Fruit fly (Drosophila melanogaster): ENCODE measurements around the gene sta.

sta gene

dm6 chrX:1512753-1513226 lies 29.6 kb upstream of the sta start, which contains the start of gene CG14795 (continued):
- peak; percentile 67 for TF ChIP-seq NC2β (GFP tag; optimal IDR thresholded peaks at IDR 0.05)
- TF ChIP-seq hbn (GFP tag; IDR thresholded peaks at IDR 0.05; ENCODE audit: partially characterized antibody): peak; percentile 98
- no peak for TF ChIP-seq vfl (GFP tag; optimal IDR thresholded peaks at IDR 0.05)
- peak; percentile 29 for TF ChIP-seq YL-1 (GFP tag; optimal IDR thresholded peaks at IDR 0.05)
- peak; percentile 59 for TF ChIP-seq CG2712 (tag; optimal IDR thresholded peaks at IDR 0.05)
- TF ChIP-seq nom (GFP tag; optimal IDR thresholded peaks at IDR 0.05): no peak
- TF ChIP-seq cwo (GFP tag; optimal IDR thresholded peaks at IDR 0.05): no peak
- TF ChIP-seq MBD-R2 (GFP tag; IDR thresholded peaks at IDR 0.05): peak; percentile 57
- peak; percentile 75 for TF ChIP-seq CG14710 (tag; optimal IDR thresholded peaks at IDR 0.05)
- no peak for TF ChIP-seq gem (tag; optimal IDR thresholded peaks at IDR 0.05)
- no peak for TF ChIP-seq Ravus (GFP tag; IDR thresholded peaks at IDR 0.05)
- TF ChIP-seq Atf-2 (GFP tag; optimal IDR thresholded peaks at IDR 0.05): no peak
- TF ChIP-seq CG1233 (GFP tag; optimal IDR thresholded peaks at IDR 0.05): no peak
- TF ChIP-seq Ets97D (GFP tag; optimal IDR thresholded peaks at IDR 0.05): peak; percentile 97
- no peak for TF ChIP-seq CG4404 (GFP tag; IDR thresholded peaks at IDR 0.05)
- peak; percentile 85 for TF ChIP-seq vvl (GFP tag; IDR thresholded peaks at IDR 0.05)
- TF ChIP-seq hkb (optimal IDR thresholded peaks at IDR 0.05): peak; percentile 65
- TF ChIP-seq hkb (GFP tag; IDR thresholded peaks at IDR 0.05): no peak
- TF ChIP-seq Doc2 (GFP tag; IDR thresholded peaks at IDR 0.05): no peak
- TF ChIP-seq Xrp1 (GFP tag; IDR thresholded peaks at IDR 0.05): peak; percentile 41; the same call in 1 of the 2 replicates
- TF ChIP-seq Hsf (GFP tag; optimal IDR thresholded peaks at IDR 0.05): peak; percentile 37
- TF ChIP-seq CG9727 (GFP tag; optimal IDR thresholded peaks at IDR 0.05): peak; percentile 25
- no peak for TF ChIP-seq CG6254 (GFP tag; optimal IDR thresholded peaks at IDR 0.05)
- no peak for TF ChIP-seq CG6689 (GFP tag; IDR thresholded peaks at IDR 0.05)
- TF ChIP-seq Oaz (GFP tag; IDR thresholded peaks at IDR 0.05): no peak
- no peak for TF ChIP-seq Bteb2 (GFP tag; optimal IDR thresholded peaks at IDR 0.05)
- TF ChIP-seq sd (tag; optimal IDR thresholded peaks at IDR 0.05): peak; percentile 67
- no peak for TF ChIP-seq Fer2 (tag; optimal IDR thresholded peaks at IDR 0.05)
- peak; percentile 6 for TF ChIP-seq CG15269 (tag; optimal IDR thresholded peaks at IDR 0.05)
- peak; percentile 88 for TF ChIP-seq HmgZ (tag; optimal IDR thresholded peaks at IDR 0.05)
- no peak for TF ChIP-seq Hmx (GFP tag; optimal IDR thresholded peaks at IDR 0.05)
- TF ChIP-seq chm (GFP tag; IDR thresholded peaks at IDR 0.05): no peak
- TF ChIP-seq Tbp (GFP tag; optimal IDR thresholded peaks at IDR 0.05): no peak
- peak; percentile 45 for TF ChIP-seq CG13424 (tag; optimal IDR thresholded peaks at IDR 0.05)
- peak; percentile 75 for TF ChIP-seq gro (GFP tag; optimal IDR thresholded peaks at IDR 0.05)
- TF ChIP-seq Hr51 (GFP tag; optimal IDR thresholded peaks at IDR 0.05): peak in 1 of 2 experiments; percentile 28
- peak; percentile 8 for TF ChIP-seq dmrt11E (tag; optimal IDR thresholded peaks at IDR 0.05)
- peak; percentile 94 for TF ChIP-seq Dp (GFP tag; optimal IDR thresholded peaks at IDR 0.05)
- no peak for TF ChIP-seq az2 (GFP tag; optimal IDR thresholded peaks at IDR 0.05)
- TF ChIP-seq Atf3 (GFP tag; optimal IDR thresholded peaks at IDR 0.05): peak; percentile 8
- TF ChIP-seq oc (tag; optimal IDR thresholded peaks at IDR 0.05): peak; percentile 6
- TF ChIP-seq E2f2 (GFP tag; IDR thresholded peaks at IDR 0.05): peak; percentile 92
- TF ChIP-seq tin (GFP tag; optimal IDR thresholded peaks at IDR 0.05): peak; percentile 12
- TF ChIP-seq Ets65A (GFP tag): peak; percentile 94
- no peak for TF ChIP-seq ro (GFP tag; IDR thresholded peaks at IDR 0.05)
- peak; percentile 93 for TF ChIP-seq CG2116 (GFP tag; optimal IDR thresholded peaks at IDR 0.05)
- TF ChIP-seq CG8281 (tag; optimal IDR thresholded peaks at IDR 0.05): no peak
- TF ChIP-seq Abd-B (GFP tag; optimal IDR thresholded peaks at IDR 0.05): peak; percentile 43
- TF ChIP-seq CG5180 (GFP tag; optimal IDR thresholded peaks at IDR 0.05): no peak
- TF ChIP-seq insv (GFP tag; optimal IDR thresholded peaks at IDR 0.05): peak in 1 of 2 experiments; percentile 45
- TF ChIP-seq Jarid2 (GFP tag; optimal IDR thresholded peaks at IDR 0.05): no peak
